Comparison of ENCODE assay signal across 6 worm cellular contexts in the genomic region with DNA sequence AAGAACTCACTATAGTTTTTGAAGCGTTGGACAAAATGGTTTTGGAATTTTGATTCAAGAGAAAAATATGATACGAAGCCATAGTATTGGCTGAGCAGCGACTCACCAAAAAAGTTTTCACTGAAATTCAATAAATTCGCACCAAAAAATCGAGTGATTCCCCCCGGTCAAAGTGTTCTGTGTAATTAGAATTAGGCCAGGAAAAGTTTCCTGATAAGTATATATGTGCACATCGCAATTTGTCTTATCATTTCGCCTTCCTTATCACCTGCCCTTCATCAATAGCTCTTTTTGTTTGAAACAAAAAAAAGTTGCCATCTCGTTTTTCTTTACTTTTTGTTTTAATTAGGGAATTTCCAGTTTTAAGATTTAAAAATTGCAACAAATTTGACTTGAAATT.
TF ChIP-seq lines count a peak whose summit lies in the region.

No protein-coding gene starts in this region.

TF ChIP-seq in whole organism, L1 larva, 84 proteins besides CTCF, POLR2A, EP300 and RAD21:
- TF ChIP-seq elt-2 (tag; optimal IDR thresholded peaks at IDR 0.05; lab: Kevin White, UChicago) (peak; percentile 51), irx-1 (tag; optimal IDR thresholded peaks at IDR 0.05; lab: Kevin White, UChicago) (no peak), ama-1 (optimal IDR thresholded peaks at IDR 0.05; lab: Kevin White, UChicago) (no peak)

TF ChIP-seq in whole organism, L2 larva, 48 proteins besides CTCF, POLR2A, EP300 and RAD21:
- no peak for TF ChIP-seq gmeb-1 (tag; optimal IDR thresholded peaks at IDR 0.05; lab: Kevin White, UChicago)
- no peak for TF ChIP-seq sma-3 (GFP tag; optimal IDR thresholded peaks at IDR 0.05; lab: Kevin White, UChicago)
- TF ChIP-seq R02D3.7 (tag; optimal IDR thresholded peaks at IDR 0.05; lab: Kevin White, UChicago) = no peak
- no peak for TF ChIP-seq elt-1 (tag; optimal IDR thresholded peaks at IDR 0.05; lab: Kevin White, UChicago)
- TF ChIP-seq fos-1 (tag; optimal IDR thresholded peaks at IDR 0.05; lab: Kevin White, UChicago) = peak; percentile 66

TF ChIP-seq in whole organism, L3 larva, 47 proteins besides CTCF, POLR2A, EP300 and RAD21:
- TF ChIP-seq nhr-11 (tag; optimal IDR thresholded peaks at IDR 0.05; lab: Kevin White, UChicago) (no peak), pqm-1 (tag; optimal IDR thresholded peaks at IDR 0.05; lab: Kevin White, UChicago) (peak; percentile 82), pha-4 (tag; optimal IDR thresholded peaks at IDR 0.05; lab: Kevin White, UChicago) (peak; percentile 7), elt-2 (tag; optimal IDR thresholded peaks at IDR 0.05; lab: Kevin White, UChicago) (peak; percentile 83)

TF ChIP-seq in whole organism, L4 larva, 104 proteins besides CTCF, POLR2A, EP300 and RAD21:
- no peak for TF ChIP-seq dmd-6 (GFP tag; IDR thresholded peaks at IDR 0.05; lab: Robert Waterston, UW)
- TF ChIP-seq dve-1 (tag; optimal IDR thresholded peaks at IDR 0.05; lab: Kevin White, UChicago; ENCODE audit: insufficient read depth) = peak; percentile 13
- peak; percentile 76 for TF ChIP-seq pqm-1 (tag; optimal IDR thresholded peaks at IDR 0.05; lab: Kevin White, UChicago)

TF ChIP-seq in whole organism, late embryonic, 69 proteins besides CTCF, POLR2A, EP300 and RAD21:
- TF ChIP-seq lin-11 (tag; optimal IDR thresholded peaks at IDR 0.05; lab: Kevin White, UChicago) (no peak), npax-4 (tag; optimal IDR thresholded peaks at IDR 0.05; lab: Kevin White, UChicago) (no peak), hlh-15 (tag; optimal IDR thresholded peaks at IDR 0.05; lab: Kevin White, UChicago) (no peak), fax-1 (tag; optimal IDR thresholded peaks at IDR 0.05; lab: Kevin White, UChicago) (no peak), rnt-1 (tag; optimal IDR thresholded peaks at IDR 0.05; lab: Kevin White, UChicago) (no peak), dmd-4 (tag; optimal IDR thresholded peaks at IDR 0.05; lab: Kevin White, UChicago; ENCODE audit: borderline replicate concordance) (no peak), elt-2 (tag; optimal IDR thresholded peaks at IDR 0.05; lab: Kevin White, UChicago) (peak; percentile 90)

TF ChIP-seq in whole organism, young adult, 124 proteins besides CTCF, POLR2A, EP300 and RAD21:
- TF ChIP-seq nhr-80 (tag; optimal IDR thresholded peaks at IDR 0.05; lab: Kevin White, UChicago) (peak; percentile 53), lag-1 (GFP tag; IDR thresholded peaks at IDR 0.05; lab: Robert Waterston, UW) (no peak)
